Fruit fly (Drosophila melanogaster): ENCODE results near the gene Osi1.

Osi1 gene

dm6 chr3R:6214227-6214626 lies 40.9 kb downstream of the Osi1 start (continued):
- TF ChIP-seq topi (GFP tag; optimal IDR thresholded peaks at IDR 0.05): no peak
- TF ChIP-seq CG8632 (GFP tag; optimal IDR thresholded peaks at IDR 0.05): no peak
- TF ChIP-seq cyc (GFP tag; optimal IDR thresholded peaks at IDR 0.05): no peak
- peak; percentile 87 for TF ChIP-seq CG6276 (GFP tag; optimal IDR thresholded peaks at IDR 0.05)
- peak; percentile 63 for TF ChIP-seq CG3919 (GFP tag; optimal IDR thresholded peaks at IDR 0.05)
- no peak for TF ChIP-seq CG9139 (GFP tag; optimal IDR thresholded peaks at IDR 0.05)
- TF ChIP-seq OdsH (GFP tag; optimal IDR thresholded peaks at IDR 0.05): peak; percentile 69
- TF ChIP-seq Gug (GFP tag; IDR thresholded peaks at IDR 0.05): peak; percentile 76
- TF ChIP-seq Eip93F (GFP tag; optimal IDR thresholded peaks at IDR 0.05): no peak
- no peak for TF ChIP-seq Blimp-1 (GFP tag; optimal IDR thresholded peaks at IDR 0.05)
- TF ChIP-seq svp (GFP tag): no peak
- no peak for TF ChIP-seq Smox (GFP tag; optimal IDR thresholded peaks at IDR 0.05)
- peak; percentile 96 for TF ChIP-seq CG32006 (GFP tag; optimal IDR thresholded peaks at IDR 0.05)
- no peak for TF ChIP-seq Hr39 (GFP tag; optimal IDR thresholded peaks at IDR 0.05)
- TF ChIP-seq fd85E (GFP tag; optimal IDR thresholded peaks at IDR 0.05): no peak
- TF ChIP-seq CG6808 (GFP tag; optimal IDR thresholded peaks at IDR 0.05): no peak
- TF ChIP-seq CG4318 (GFP tag; optimal IDR thresholded peaks at IDR 0.05): peak; percentile 92
- no peak for TF ChIP-seq CG34406 (GFP tag; optimal IDR thresholded peaks at IDR 0.05)
- TF ChIP-seq CG11294 (GFP tag; IDR thresholded peaks at IDR 0.05): peak; percentile 42; the same call in 1 of the 2 replicates
- TF ChIP-seq CG10631 (GFP tag; optimal IDR thresholded peaks at IDR 0.05): peak; percentile 22
- peak; percentile 66 for TF ChIP-seq net (GFP tag; optimal IDR thresholded peaks at IDR 0.05)
- TF ChIP-seq Sox102F (GFP tag; optimal IDR thresholded peaks at IDR 0.05): no peak
- TF ChIP-seq Eip75B (GFP tag; optimal IDR thresholded peaks at IDR 0.05): peak; percentile 28
- TF ChIP-seq CG1621 (tag; optimal IDR thresholded peaks at IDR 0.05): no peak
- peak; percentile 30 for TF ChIP-seq Hr38 (GFP tag; optimal IDR thresholded peaks at IDR 0.05)
- TF ChIP-seq CG6854 (GFP tag; optimal IDR thresholded peaks at IDR 0.05): no peak

DNA sequence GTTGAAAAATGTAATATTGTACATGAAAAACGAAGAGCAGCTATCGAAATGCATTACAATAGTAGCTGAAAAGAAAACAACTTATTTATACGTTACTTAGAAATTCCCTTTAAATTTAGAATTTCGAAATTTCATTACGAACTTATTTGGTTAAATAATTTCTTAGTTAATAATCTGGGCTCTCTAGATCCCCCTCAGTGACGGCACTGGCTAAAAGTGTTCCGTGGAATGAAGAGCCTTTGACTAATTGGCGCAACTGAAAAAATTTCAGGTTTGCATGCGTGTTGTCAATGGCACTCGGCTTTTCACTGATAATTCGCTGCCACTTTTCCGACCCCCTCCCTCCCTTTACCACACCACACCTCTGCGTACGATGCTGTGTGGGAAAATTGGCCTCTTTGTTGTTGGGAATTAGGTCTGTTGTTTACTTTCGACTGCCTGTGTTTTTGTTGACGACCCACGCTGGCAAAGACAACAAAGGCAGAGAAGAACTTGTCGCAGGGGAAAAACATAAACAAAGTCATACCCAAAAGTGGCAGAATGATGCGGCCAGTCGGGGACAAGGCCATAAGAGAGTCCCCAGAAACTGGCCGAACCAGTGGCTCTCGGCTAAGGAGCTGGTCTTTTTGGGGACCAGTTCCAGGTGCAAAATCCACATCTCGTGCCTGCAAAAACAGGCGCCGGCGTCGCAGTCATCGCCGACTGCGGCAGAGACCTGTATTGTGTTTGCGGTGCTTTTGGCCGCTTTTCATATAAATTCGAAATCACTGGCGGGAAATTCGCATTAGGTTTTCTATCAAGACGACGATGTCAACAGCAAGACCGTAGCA lies 41.9 kb downstream of the Osi1 start, which contains the start of gene Osi3:
Gene Osi3 (plus strand): TSS at position 780 of the 830 bp plus-strand sequence.
- no peak for TF ChIP-seq lz (GFP tag; optimal IDR thresholded peaks at IDR 0.05)
- peak; percentile 81 for TF ChIP-seq Eip78C (GFP tag)
- TF ChIP-seq achi (GFP tag; optimal IDR thresholded peaks at IDR 0.05): peak; percentile 7
- no peak for TF ChIP-seq Ets96B (tag; optimal IDR thresholded peaks at IDR 0.05)
- TF ChIP-seq net (GFP tag; optimal IDR thresholded peaks at IDR 0.05): peak; percentile 18
- TF ChIP-seq CG11762 (GFP tag; optimal IDR thresholded peaks at IDR 0.05; ENCODE audit: insufficient read depth): no peak
- TF ChIP-seq ss (GFP tag; optimal IDR thresholded peaks at IDR 0.05): peak in 1 of 2 experiments; percentile 14
- TF ChIP-seq CG15336 (GFP tag; IDR thresholded peaks at IDR 0.05): peak; percentile 26; the same call in 1 of the 2 replicates
- TF ChIP-seq salr (GFP tag; optimal IDR thresholded peaks at IDR 0.05): peak in 1 of 2 experiments; percentile 21
- peak; percentile 59 for TF ChIP-seq svp (GFP tag)
- TF ChIP-seq CG34406 (GFP tag; optimal IDR thresholded peaks at IDR 0.05): no peak
- TF ChIP-seq acj6 (GFP tag; optimal IDR thresholded peaks at IDR 0.05): peak; percentile 6
- 0 out of 3 replicates have a peak, but pooled peaks have one; percentile 35 for TF ChIP-seq eg (GFP tag; IDR thresholded peaks at IDR 0.05)
- TF ChIP-seq pdm3 (GFP tag; optimal IDR thresholded peaks at IDR 0.05): peak; percentile 12
- TF ChIP-seq fkh (GFP tag; optimal IDR thresholded peaks at IDR 0.05): no peak
- peak; percentile 84 for TF ChIP-seq CG32006 (GFP tag; optimal IDR thresholded peaks at IDR 0.05)
- TF ChIP-seq CG6276 (GFP tag; optimal IDR thresholded peaks at IDR 0.05): peak; percentile 40
- peak; percentile 32 for TF ChIP-seq OdsH (GFP tag; optimal IDR thresholded peaks at IDR 0.05)
- TF ChIP-seq CG3919 (GFP tag; optimal IDR thresholded peaks at IDR 0.05): peak; percentile 8
- peak; percentile 15 for TF ChIP-seq CG8632 (GFP tag; optimal IDR thresholded peaks at IDR 0.05)
- peak; percentile 65 for TF ChIP-seq Hr4 (GFP tag; optimal IDR thresholded peaks at IDR 0.05)
- TF ChIP-seq CG4318 (GFP tag; optimal IDR thresholded peaks at IDR 0.05): peak; percentile 54
- TF ChIP-seq dac (GFP tag; optimal IDR thresholded peaks at IDR 0.05): peak; percentile 52
- peak; percentile 4 for TF ChIP-seq Eip75B (GFP tag; optimal IDR thresholded peaks at IDR 0.05)
